Fruit fly (Drosophila melanogaster) whole organism, embryonic: ENCODE data around the gene fkh.
A peak's percentile ranks its signal among the peaks of the same experiment; 100 is the strongest.

Experiments used
- Antp ChIP-seq: fragments of 200-800 bp; sonication (Bioruptor generic); optimal IDR thresholded peaks from 3 replicates; lab custom pipeline; 2016; ENCODE audit warnings: missing biosample characterization, missing genetic modification characterization
- BEAF-32 ChIP-seq: fragments of 200-800 bp; sonication (Bioruptor generic); optimal IDR thresholded peaks from 3 replicates; lab custom pipeline; 2017; ENCODE audit warnings: missing biosample characterization, missing genetic modification characterization, mild to moderate bottlenecking, moderate library complexity, missing genetic modification reagents
- CG10654 ChIP-seq: fragments of 200-800 bp; sonication (Bioruptor generic); optimal IDR thresholded peaks from 2 replicates; lab custom pipeline; 2016; ENCODE audit warnings: missing biosample characterization, missing genetic modification characterization
- CG12942 ChIP-seq: fragments of 200-800 bp; sonication (Bioruptor generic); optimal IDR thresholded peaks from 3 replicates; lab custom pipeline; 2016; ENCODE audit warnings: missing biosample characterization, missing genetic modification characterization
- CG13123 ChIP-seq: fragments of 200-800 bp; sonication (Bioruptor generic); optimal IDR thresholded peaks from 2 replicates; lab custom pipeline; 2016; ENCODE audit warnings: missing biosample characterization, missing genetic modification characterization
- CG14667 ChIP-seq: fragments of 200-800 bp; sonication (Bioruptor generic); IDR thresholded peaks from 2 replicates; pipeline ENCODE4 v1.3.6; 2022; ENCODE audit warnings: missing biosample characterization, missing genetic modification characterization
- CG14860 ChIP-seq: fragments of 200-800 bp; sonication (Bioruptor generic); IDR thresholded peaks from 3 replicates; pipeline ENCODE4 v1.3.6; 2022; ENCODE audit warnings: missing biosample characterization, missing genetic modification characterization; ENCODE audit not compliant: partially characterized antibody
- CG1529 ChIP-seq: fragments of 200-800 bp; sonication (Bioruptor generic); optimal IDR thresholded peaks from 3 replicates; lab custom pipeline; 2018; ENCODE audit warnings: missing biosample characterization, missing genetic modification characterization
- CG2129 ChIP-seq: fragments of 200-800 bp; sonication (Bioruptor generic); IDR thresholded peaks from 2 replicates; pipeline ENCODE4 v1.3.6; 2022; ENCODE audit warnings: missing biosample characterization, missing genetic modification characterization; ENCODE audit not compliant: partially characterized antibody
- CG31365 ChIP-seq: fragments of 200-800 bp; sonication (Bioruptor generic); optimal IDR thresholded peaks from 2 replicates; lab custom pipeline; 2018; ENCODE audit warnings: missing biosample characterization, mild to moderate bottlenecking, missing genetic modification characterization
- CG31388 ChIP-seq: fragments of 200-800 bp; sonication (Bioruptor generic); optimal IDR thresholded peaks from 2 replicates; lab custom pipeline; 2016; ENCODE audit warnings: missing biosample characterization, missing genetic modification characterization
- CG3726 ChIP-seq: fragments of 200-800 bp; sonication (Bioruptor generic); IDR thresholded peaks from 3 replicates; pipeline ENCODE4, ENCODE4 v1.3.6; 2022; ENCODE audit warnings: missing biosample characterization, missing genetic modification characterization
- CG4328 ChIP-seq: fragments of 200-800 bp; sonication (Bioruptor generic); optimal IDR thresholded peaks from 3 replicates; lab custom pipeline; 2017; ENCODE audit warnings: missing biosample characterization, missing genetic modification reagents, missing genetic modification characterization
- CG6689 ChIP-seq: fragments of 200-800 bp; sonication (Bioruptor generic); IDR thresholded peaks from 2 replicates; pipeline ENCODE4 v1.3.6; 2022; ENCODE audit warnings: missing biosample characterization, missing genetic modification characterization
- CG6791 ChIP-seq: fragments of 200-800 bp; sonication (Bioruptor generic); IDR thresholded peaks from 3 replicates; pipeline ENCODE4 v1.3.6; 2022; ENCODE audit warnings: missing biosample characterization, missing genetic modification characterization; ENCODE audit not compliant: partially characterized antibody
- CG7372 ChIP-seq: fragments of 200-800 bp; sonication (Bioruptor generic); IDR thresholded peaks from 2 replicates; pipeline ENCODE4 v1.3.6; 2022; ENCODE audit warnings: missing biosample characterization, missing genetic modification characterization
- CG7556 ChIP-seq: fragments of 200-800 bp; sonication (Bioruptor generic); optimal IDR thresholded peaks from 2 replicates; lab custom pipeline; 2017; ENCODE audit warnings: missing biosample characterization, mild to moderate bottlenecking, missing genetic modification characterization
- CG7839 ChIP-seq: fragments of 200-800 bp; sonication (Bioruptor generic); optimal IDR thresholded peaks from 3 replicates; lab custom pipeline; 2018; ENCODE audit warnings: missing biosample characterization, mild to moderate bottlenecking, missing genetic modification characterization, moderate library complexity
- CG8478 ChIP-seq: fragments of >200 bp; optimal IDR thresholded peaks from 2 replicates; lab custom pipeline; 2018
- CG9876 ChIP-seq: fragments of 200-800 bp; sonication (Bioruptor generic); optimal IDR thresholded peaks from 2 replicates; lab custom pipeline; 2016; ENCODE audit warnings: missing biosample characterization, missing genetic modification characterization
- Dad ChIP-seq: fragments of 200-800 bp; sonication (Bioruptor generic); optimal IDR thresholded peaks from 3 replicates; lab custom pipeline; 2016; ENCODE audit warnings: missing biosample characterization, missing genetic modification characterization
- Deaf1 ChIP-seq: fragments of 200-800 bp; optimal IDR thresholded peaks from 3 replicates; lab custom pipeline; 2019; ENCODE audit warnings: missing biosample characterization, mild to moderate bottlenecking, missing genetic modification characterization, moderate library complexity
- Dip2 ChIP-seq: fragments of 200-800 bp; sonication (Bioruptor generic); IDR thresholded peaks from 2 replicates; pipeline ENCODE4 v1.3.6; 2022; ENCODE audit warnings: missing biosample characterization, missing genetic modification characterization
- E2f2 ChIP-seq: fragments of 200-800 bp; sonication (Bioruptor generic); IDR thresholded peaks from 2 replicates; pipeline ENCODE4 v1.3.6; 2022; ENCODE audit warnings: missing biosample characterization, missing genetic modification characterization
- Eip74EF ChIP-seq, 2 experiments: fragments of 200-800 bp in 1 of 2; fragments of >200 bp in 1 of 2; sonication (Bioruptor generic) in 1 of 2; optimal IDR thresholded peaks; 2 replicates each; lab custom pipeline; 2017 to 2019; ENCODE audit warnings: missing biosample characterization in 2 of 2, missing genetic modification characterization in 2 of 2, mild to moderate bottlenecking in 1 of 2, moderate library complexity in 1 of 2
- Neu2 ChIP-seq: fragments of 200-800 bp; sonication (Bioruptor generic); optimal IDR thresholded peaks from 3 replicates; lab custom pipeline; 2016; ENCODE audit warnings: missing biosample characterization, missing genetic modification characterization, borderline replicate concordance
- Nf-YB ChIP-seq: fragments of 200-800 bp; sonication (Bioruptor generic); optimal IDR thresholded peaks from 3 replicates; lab custom pipeline; 2019; ENCODE audit warnings: missing biosample characterization, mild to moderate bottlenecking, missing genetic modification characterization, moderate library complexity
- Oli ChIP-seq: fragments of 200-800 bp; sonication (Bioruptor generic); optimal IDR thresholded peaks from 2 replicates; lab custom pipeline; 2018; ENCODE audit warnings: missing biosample characterization, mild to moderate bottlenecking, missing genetic modification characterization, moderate library complexity
- Optix ChIP-seq: fragments of 200-800 bp; sonication (Bioruptor generic); IDR thresholded peaks from 3 replicates; pipeline ENCODE4 v1.3.6; 2022; ENCODE audit warnings: missing biosample characterization, missing genetic modification characterization
- Poxn ChIP-seq: fragments of 200-800 bp; sonication (Bioruptor generic); IDR thresholded peaks from 2 replicates; pipeline ENCODE4 v1.3.6; 2022; ENCODE audit warnings: missing biosample characterization, missing genetic modification characterization
- Sin3A ChIP-seq: fragments of >200 bp; optimal IDR thresholded peaks from 2 replicates; lab custom pipeline; 2018
- Usf ChIP-seq: fragments of 200-800 bp; sonication (Bioruptor generic); optimal IDR thresholded peaks from 2 replicates; lab custom pipeline; 2017; ENCODE audit warnings: missing genotype, missing biosample characterization, missing genetic modification characterization
- ato ChIP-seq: fragments of 200-800 bp; sonication (Bioruptor generic); IDR thresholded peaks from 2 replicates; pipeline ENCODE4 v1.3.6; 2022; ENCODE audit warnings: missing biosample characterization, missing genetic modification characterization; ENCODE audit not compliant: partially characterized antibody
- caup ChIP-seq: fragments of 200-800 bp; sonication (Bioruptor generic); optimal IDR thresholded peaks from 3 replicates; lab custom pipeline; 2017; ENCODE audit warnings: missing biosample characterization, mild to moderate bottlenecking, missing genetic modification characterization, moderate library complexity; ENCODE audit not compliant: severe bottlenecking
- dpn ChIP-seq, 2 experiments: fragments of 200-800 bp; sonication (Bioruptor generic); optimal IDR thresholded peaks; 3 replicates each; lab custom pipeline; 2016; ENCODE audit warnings: missing biosample characterization in 2 of 2, missing genetic modification characterization in 2 of 2
- fu2 ChIP-seq: fragments of 200-800 bp; sonication (Bioruptor generic); optimal IDR thresholded peaks from 2 replicates; lab custom pipeline; 2016; ENCODE audit warnings: missing biosample characterization, missing genetic modification characterization
- gcm ChIP-seq: fragments of 200-800 bp; sonication (Bioruptor generic); optimal IDR thresholded peaks from 2 replicates; lab custom pipeline; 2019; ENCODE audit warnings: missing biosample characterization, mild to moderate bottlenecking, missing genetic modification characterization, moderate library complexity
- ken ChIP-seq: fragments of 200-800 bp; sonication (Bioruptor generic); IDR thresholded peaks from 3 replicates; pipeline ENCODE4 v1.3.6; 2022; ENCODE audit warnings: missing biosample characterization, missing genetic modification characterization
- kni ChIP-seq: fragments of 200-800 bp; sonication (Bioruptor generic); optimal IDR thresholded peaks from 3 replicates; lab custom pipeline; 2017; ENCODE audit warnings: mild to moderate bottlenecking, missing biosample characterization, missing genetic modification reagents, missing genetic modification characterization
- lab ChIP-seq: fragments of 200-800 bp; sonication (Bioruptor generic); optimal IDR thresholded peaks from 3 replicates; lab custom pipeline; 2017; ENCODE audit warnings: missing biosample characterization, missing genetic modification characterization, mild to moderate bottlenecking, moderate library complexity, missing genetic modification reagents
- lmd ChIP-seq: fragments of 200-800 bp; sonication (Bioruptor generic); IDR thresholded peaks from 2 replicates; pipeline ENCODE4 v1.3.6; 2022; ENCODE audit warnings: missing biosample characterization, missing genetic modification characterization
- nerfin-1 ChIP-seq: fragments of 200-800 bp; sonication (Bioruptor generic); optimal IDR thresholded peaks from 3 replicates; lab custom pipeline; 2019; ENCODE audit warnings: missing biosample characterization, mild to moderate bottlenecking, missing genetic modification characterization, moderate library complexity
- nmo ChIP-seq: fragments of 200-800 bp; sonication (Bioruptor generic); optimal IDR thresholded peaks from 2 replicates; lab custom pipeline; 2018; ENCODE audit warnings: missing biosample characterization, mild to moderate bottlenecking, missing genetic modification characterization, moderate library complexity
- pnt ChIP-seq: fragments of 200-800 bp; sonication (Bioruptor generic); optimal IDR thresholded peaks from 3 replicates; lab custom pipeline; 2016; ENCODE audit warnings: missing biosample characterization, missing genetic modification characterization
- scrt ChIP-seq: fragments of 200-800 bp; sonication (Bioruptor generic); optimal IDR thresholded peaks from 2 replicates; lab custom pipeline; 2018; ENCODE audit warnings: missing biosample characterization, mild to moderate bottlenecking, missing genetic modification characterization, moderate library complexity
- sens-2 ChIP-seq: fragments of 200-800 bp; sonication (Bioruptor generic); IDR thresholded peaks from 2 replicates; pipeline ENCODE4 v1.3.6; 2022; ENCODE audit warnings: missing biosample characterization, missing genetic modification characterization
- sqz ChIP-seq: fragments of 200-800 bp; sonication (Bioruptor generic); optimal IDR thresholded peaks from 3 replicates; lab custom pipeline; 2018; ENCODE audit warnings: missing biosample characterization, mild to moderate bottlenecking, missing genetic modification characterization
- tin ChIP-seq: fragments of 200-800 bp; sonication (Bioruptor generic); optimal IDR thresholded peaks from 3 replicates; lab custom pipeline; 2016; ENCODE audit warnings: missing biosample characterization, missing genetic modification characterization
- tio ChIP-seq: fragments of 200-800 bp; sonication (Bioruptor generic); optimal IDR thresholded peaks from 2 replicates; lab custom pipeline; 2017; ENCODE audit warnings: missing biosample characterization, missing genetic modification characterization, inconsistent platforms
- trem ChIP-seq: fragments of 200-800 bp; optimal IDR thresholded peaks from 3 replicates; lab custom pipeline; 2019; ENCODE audit warnings: missing biosample characterization, mild to moderate bottlenecking, missing genetic modification characterization, moderate library complexity
- tup ChIP-seq: fragments of 200-800 bp; sonication (Bioruptor generic); optimal IDR thresholded peaks from 2 replicates; lab custom pipeline; 2016; ENCODE audit warnings: missing biosample characterization, mild to moderate bottlenecking, missing genetic modification characterization, moderate library complexity

The fkh gene

dm6 chr3R:28631753-28632152 lies 46.7 kb upstream of the fkh start (continued):
- TF ChIP-seq Deaf1 (tag; lab: Kevin White, UChicago) = no peak
- TF ChIP-seq CG14667 (GFP tag; lab: Robert Waterston, UW) = 0 out of 2 replicates have a peak, but pooled peaks have one; percentile 23
- no peak for TF ChIP-seq Sin3A (lab: Kevin White, UChicago)
- no peak for TF ChIP-seq Dip2
- TF ChIP-seq CG3726 (GFP tag; lab: Robert Waterston, UW) = peak; percentile 72; the same call in 2 of the 3 replicates
- TF ChIP-seq sqz (GFP tag; lab: Kevin White, UChicago) = no peak
- 0 out of 3 replicates have a peak, but pooled peaks have one; percentile 60 for TF ChIP-seq ken (GFP tag; lab: Robert Waterston, UW)
- TF ChIP-seq CG13123 (GFP tag; lab: Kevin White, UChicago) = no peak
- TF ChIP-seq Oli (tag; lab: Kevin White, UChicago) = peak; percentile 4
- peak; percentile 33 for TF ChIP-seq caup (GFP tag; lab: Kevin White, UChicago)
- TF ChIP-seq CG9876 (GFP tag; lab: Kevin White, UChicago) = peak; percentile 41
- TF ChIP-seq lab = peak; percentile 71
- peak; percentile 6 for TF ChIP-seq gcm (GFP tag; lab: Kevin White, UChicago)
- peak; percentile 51 for TF ChIP-seq CG10654 (GFP tag; lab: Kevin White, UChicago)
- TF ChIP-seq fu2 (GFP tag; lab: Kevin White, UChicago) = no peak
- TF ChIP-seq CG8478 = no peak
- TF ChIP-seq tup (GFP tag; lab: Kevin White, UChicago) = no peak
- TF ChIP-seq CG2129 (GFP tag; lab: Robert Waterston, UW) = no peak
- no peak for TF ChIP-seq CG31365
- no peak for TF ChIP-seq CG1529 (GFP tag; lab: Kevin White, UChicago)
- peak; percentile 28 for TF ChIP-seq nerfin-1 (tag; lab: Kevin White, UChicago)
- TF ChIP-seq Eip74EF (GFP tag; optimal IDR thresholded peaks at IDR 0.05; lab: Kevin White, UChicago) = no peak
- TF ChIP-seq ato (GFP tag; lab: Robert Waterston, UW) = no peak
- TF ChIP-seq Poxn (GFP tag; lab: Robert Waterston, UW) = no peak
- TF ChIP-seq CG7839 (tag; lab: Kevin White, UChicago) = peak; percentile 66
- no peak for TF ChIP-seq CG14860 (GFP tag; lab: Robert Waterston, UW)
- no peak for TF ChIP-seq BEAF-32 (GFP tag; lab: Kevin White, UChicago)
- peak; percentile 54 for TF ChIP-seq nmo (GFP tag; lab: Kevin White, UChicago)
- peak; percentile 80 for TF ChIP-seq tin (GFP tag; lab: Kevin White, UChicago)
- peak; percentile 46 for TF ChIP-seq trem (tag; lab: Kevin White, UChicago)
- no peak for TF ChIP-seq Optix (GFP tag; lab: Robert Waterston, UW)
- TF ChIP-seq Usf = no peak
- TF ChIP-seq sens-2 (GFP tag; lab: Robert Waterston, UW) = no peak
- TF ChIP-seq scrt (GFP tag; lab: Kevin White, UChicago) = peak; percentile 9
- TF ChIP-seq lmd (GFP tag; lab: Robert Waterston, UW) = peak; percentile 46
- TF ChIP-seq pnt = peak; percentile 58
- TF ChIP-seq CG6791 = no peak
- no peak for TF ChIP-seq Nf-YB (GFP tag; lab: Kevin White, UChicago)
- TF ChIP-seq CG6689 (GFP tag; lab: Robert Waterston, UW) = peak; percentile 65
- peak; percentile 21 to 65 for TF ChIP-seq dpn (GFP tag; optimal IDR thresholded peaks at IDR 0.05; lab: Kevin White, UChicago)
- TF ChIP-seq CG31388 = no peak
- TF ChIP-seq CG12942 = no peak
- TF ChIP-seq tio (GFP tag; lab: Kevin White, UChicago) = no peak
- TF ChIP-seq CG7372 = 0 out of 2 replicates have a peak, but pooled peaks have one; percentile 27
- TF ChIP-seq Dad (GFP tag; lab: Kevin White, UChicago) = no peak
- no peak for TF ChIP-seq CG4328
- peak; percentile 45 for TF ChIP-seq Neu2 (GFP tag; lab: Kevin White, UChicago)
- peak; percentile 60 for TF ChIP-seq Antp
- TF ChIP-seq CG7556 (GFP tag; lab: Kevin White, UChicago) = peak; percentile 51
- TF ChIP-seq kni (GFP tag; lab: Kevin White, UChicago) = no peak
- 0 out of 2 replicates have a peak, but pooled peaks have one; percentile 26 for TF ChIP-seq E2f2
